Worm (Caenorhabditis elegans): ENCODE data around the gene T22D1.17.
A peak's percentile ranks its signal among the peaks of the same experiment; 100 is the strongest.

T22D1.17 gene

DNA sequence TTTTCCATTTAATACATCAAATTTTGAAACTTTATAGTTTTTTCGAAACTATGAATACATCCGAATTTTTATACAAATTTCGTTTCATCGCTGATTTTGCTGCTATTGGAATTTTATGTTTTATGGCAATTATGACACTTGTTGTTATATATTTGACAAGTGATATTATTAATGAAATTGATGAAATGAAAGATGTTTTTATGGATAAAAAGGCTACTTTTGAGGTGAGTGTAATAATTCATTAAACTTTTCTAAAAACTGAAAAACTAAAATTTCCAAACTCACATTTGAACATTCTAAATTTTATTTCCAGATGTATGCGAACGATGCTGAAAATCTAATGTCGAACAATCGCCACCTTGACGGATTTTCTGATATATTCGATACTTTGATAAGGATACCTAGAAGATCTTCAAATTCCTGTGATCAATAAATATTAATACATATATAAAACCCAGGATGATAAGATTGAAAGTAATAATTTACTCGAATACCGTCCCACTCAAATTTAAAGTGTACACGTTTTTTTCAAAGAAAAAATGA is at the start of gene T22D1.17, which contains the start of gene T22D1.8:
Gene T22D1.17 (plus strand): TSS at position 51 of the 543 bp plus-strand sequence.
Gene T22D1.8 (minus strand): TSS at position 402 of the 543 bp plus-strand sequence.
- peak; percentile 55 for TF ChIP-seq lin-38 (GFP tag; IDR thresholded peaks at IDR 0.05)
- TF ChIP-seq pqm-1 (tag; optimal IDR thresholded peaks at IDR 0.05) = no peak
- peak; percentile 17 for TF ChIP-seq F10B5.3 (tag; optimal IDR thresholded peaks at IDR 0.05)
- no peak for TF ChIP-seq pha-4 (GFP tag; IDR thresholded peaks at IDR 0.05)
- no peak for TF ChIP-seq pha-4 (tag; optimal IDR thresholded peaks at IDR 0.05)
- TF ChIP-seq snpc-1.2 (GFP tag; IDR thresholded peaks at IDR 0.05) = peak; percentile 48; the same call in 1 of the 2 replicates
- TF ChIP-seq nhr-111 (GFP tag; optimal IDR thresholded peaks at IDR 0.05) = peak; percentile 10
- TF ChIP-seq daf-16 (GFP tag; optimal IDR thresholded peaks at IDR 0.05) = no peak
- TF ChIP-seq daf-16 (tag; optimal IDR thresholded peaks at IDR 0.05) = peak; percentile 24
- no peak for TF ChIP-seq zip-2 (tag; optimal IDR thresholded peaks at IDR 0.05)
- TF ChIP-seq arid-1 (GFP tag; conservative IDR thresholded peaks at IDR 0.05) = peak; percentile 47; the same call in 1 of the 2 replicates
- peak; percentile 69 for TF ChIP-seq aly-2 (tag; optimal IDR thresholded peaks at IDR 0.05)
- TF ChIP-seq F49E8.2 (tag; optimal IDR thresholded peaks at IDR 0.05; ENCODE audit: borderline replicate concordance) = peak; percentile 30
- no peak for TF ChIP-seq nhr-28 (tag; optimal IDR thresholded peaks at IDR 0.05)
- TF ChIP-seq hlh-30 (tag; optimal IDR thresholded peaks at IDR 0.05; ENCODE audit: insufficient read depth) = no peak
- peak; percentile 10 for TF ChIP-seq ama-1 (optimal IDR thresholded peaks at IDR 0.05)
- TF ChIP-seq nhr-102 (tag; optimal IDR thresholded peaks at IDR 0.05) = peak; percentile 8

DNA sequence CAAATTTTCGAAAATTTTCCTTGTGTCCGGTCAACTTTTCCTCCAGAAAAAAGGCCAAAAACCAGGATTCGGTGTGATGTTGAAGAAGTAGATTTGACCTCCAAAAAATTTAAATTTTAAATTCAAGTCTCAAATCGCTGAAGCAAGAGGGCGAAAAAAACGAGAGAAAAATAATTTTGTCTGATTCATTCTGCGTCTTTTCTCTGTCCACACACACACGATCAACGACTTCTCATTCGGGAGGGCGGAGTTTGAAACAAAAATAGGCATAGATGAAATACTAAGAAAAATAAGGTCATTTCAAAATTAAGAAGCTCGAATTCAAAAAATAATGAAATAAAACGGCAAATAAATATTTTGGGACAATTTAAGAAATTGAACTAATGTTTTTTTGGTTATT is 46.5 kb upstream of the T22D1.17 start, which contains the start of gene R13H7.2:
Gene R13H7.2 (minus strand): TSS at position 101 of the 400 bp plus-strand sequence.
- TF ChIP-seq lsy-2 (tag; optimal IDR thresholded peaks at IDR 0.05) (no peak), daf-19 (GFP tag; conservative IDR thresholded peaks at IDR 0.05) (no peak), attf-4 (tag; optimal IDR thresholded peaks at IDR 0.05) (no peak), lim-7 (GFP tag; IDR thresholded peaks at IDR 0.05) (no peak), ZK546.5 (tag; optimal IDR thresholded peaks at IDR 0.05) (no peak), hlh-11 (tag; optimal IDR thresholded peaks at IDR 0.05) (no peak), aly-2 (tag; optimal IDR thresholded peaks at IDR 0.05) (no peak), nhr-41 (GFP tag; IDR thresholded peaks at IDR 0.05) (no peak), lin-38 (GFP tag; IDR thresholded peaks at IDR 0.05) (no peak), unc-62 (GFP tag; optimal IDR thresholded peaks at IDR 0.05 in 1 of 2) (no peak), unc-62 (tag; optimal IDR thresholded peaks at IDR 0.05) (no peak), ceh-28 (tag; optimal IDR thresholded peaks at IDR 0.05) (no peak)

DNA sequence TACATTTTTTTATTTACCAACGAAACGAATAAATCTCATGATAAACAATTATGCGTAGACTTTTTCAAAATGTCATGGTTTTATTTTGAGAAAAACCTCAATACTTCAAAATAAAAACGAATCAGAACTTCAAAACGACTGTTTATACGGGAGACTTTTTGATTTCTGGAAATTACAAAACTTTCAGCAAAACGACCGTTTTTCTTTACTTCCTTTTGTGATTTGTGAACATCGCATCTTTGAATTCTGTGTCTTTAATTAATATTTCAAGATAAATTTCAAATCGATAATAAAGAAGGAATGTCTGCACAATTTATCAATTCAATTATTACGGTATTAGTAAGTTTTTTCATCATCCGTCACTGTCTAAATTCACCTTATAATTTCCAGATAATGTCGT is 38.0 kb upstream of the T22D1.17 start, which contains the start of gene srx-20:
Gene srx-20 (plus strand): TSS at position 301 of the 400 bp plus-strand sequence.
- no peak for TF ChIP-seq dmd-6 (GFP tag; IDR thresholded peaks at IDR 0.05)

DNA sequence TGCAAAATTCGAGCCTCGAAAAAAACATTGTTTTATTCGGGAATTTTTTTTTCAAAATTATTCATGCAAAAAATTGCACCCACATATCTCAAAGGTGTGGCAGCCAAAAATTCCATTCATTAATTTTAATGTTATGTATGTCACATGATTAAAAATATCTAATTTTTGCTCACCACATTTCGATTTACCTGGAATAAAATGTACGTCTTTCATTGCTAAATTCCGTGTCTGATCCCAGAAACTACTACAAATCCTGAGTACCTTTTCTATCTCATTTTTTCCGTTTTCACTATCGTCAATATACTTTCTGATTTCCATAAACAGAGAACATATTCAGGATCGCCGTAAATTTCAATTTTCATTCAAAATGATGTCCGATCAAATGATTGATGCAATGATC is 32.8 kb upstream of the T22D1.17 start, which contains the start of gene srx-19:
Gene srx-19 (plus strand): TSS at position 301 of the 400 bp plus-strand sequence.
- TF ChIP-seq dmd-9 (GFP tag; IDR thresholded peaks at IDR 0.05) = no peak
- no peak for TF ChIP-seq Y48G9A.11 (GFP tag; IDR thresholded peaks at IDR 0.05)
- no peak for TF ChIP-seq aly-2 (tag; optimal IDR thresholded peaks at IDR 0.05)
- TF ChIP-seq F10B5.3 (tag; optimal IDR thresholded peaks at IDR 0.05) = no peak

DNA sequence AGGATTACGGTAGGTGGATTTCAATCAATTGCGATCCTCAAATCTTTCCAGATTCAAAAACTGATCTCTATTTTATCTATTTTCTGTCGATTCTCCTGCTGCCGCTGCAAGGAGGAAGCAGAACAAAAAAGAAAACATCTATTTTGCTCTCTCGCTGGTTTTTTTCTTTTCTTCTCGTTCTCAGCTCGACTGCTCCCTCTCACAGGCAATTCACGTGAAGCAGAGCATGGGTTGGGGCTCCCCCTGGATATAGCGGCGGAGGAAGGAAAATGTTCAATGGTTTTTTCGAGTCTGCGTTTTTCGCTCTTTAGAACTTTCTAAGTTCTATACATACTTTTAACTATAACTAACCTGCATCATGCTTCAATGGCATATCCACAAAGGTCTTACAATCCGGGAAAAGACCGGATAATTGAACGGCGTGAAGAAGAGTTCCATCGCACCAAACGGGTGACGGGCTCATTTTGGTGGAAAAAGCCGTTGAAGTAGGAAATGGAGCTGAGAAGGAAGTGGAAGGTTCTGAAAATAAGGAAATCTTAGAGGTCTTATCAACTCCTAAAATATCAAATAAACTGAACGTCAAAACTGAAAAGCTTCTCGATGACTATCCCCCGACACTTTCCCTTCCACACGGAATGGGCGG is 26.8 kb upstream of the T22D1.17 start:
- TF ChIP-seq jun-1 (tag; optimal IDR thresholded peaks at IDR 0.05) (no peak), ceh-82 (tag; optimal IDR thresholded peaks at IDR 0.05) (no peak), zag-1 (tag; optimal IDR thresholded peaks at IDR 0.05) (no peak), nhr-237 (tag; optimal IDR thresholded peaks at IDR 0.05) (no peak), snpc-1.2 (GFP tag; IDR thresholded peaks at IDR 0.05) (no peak), hmg-1.1 (GFP tag; IDR thresholded peaks at IDR 0.05) (0 out of 2 replicates have a peak, but pooled peaks have one; percentile 35), sdz-12 (GFP tag; optimal IDR thresholded peaks at IDR 0.05) (no peak), lin-38 (GFP tag; IDR thresholded peaks at IDR 0.05) (no peak), rbr-2 (tag; optimal IDR thresholded peaks at IDR 0.05) (peak; percentile 31), ceh-44 (GFP tag; IDR thresholded peaks at IDR 0.05) (no peak), D1046.2 (GFP tag; IDR thresholded peaks at IDR 0.05) (no peak), madf-9 (GFP tag; conservative IDR thresholded peaks at IDR 0.05) (no peak), unc-39 (tag; optimal IDR thresholded peaks at IDR 0.05) (no peak), lsy-2 (tag; optimal IDR thresholded peaks at IDR 0.05) (peak in 1 of 2 experiments; percentile 75), dmd-8 (GFP tag; IDR thresholded peaks at IDR 0.05) (no peak), nhr-42 (GFP tag; IDR thresholded peaks at IDR 0.05) (no peak), zip-2 (tag; optimal IDR thresholded peaks at IDR 0.05) (no peak), nhr-28 (tag; optimal IDR thresholded peaks at IDR 0.05) (no peak)
